Worm (Caenorhabditis elegans): ENCODE measurements around the gene mlcd-1.

Gene mlcd-1

DNA sequence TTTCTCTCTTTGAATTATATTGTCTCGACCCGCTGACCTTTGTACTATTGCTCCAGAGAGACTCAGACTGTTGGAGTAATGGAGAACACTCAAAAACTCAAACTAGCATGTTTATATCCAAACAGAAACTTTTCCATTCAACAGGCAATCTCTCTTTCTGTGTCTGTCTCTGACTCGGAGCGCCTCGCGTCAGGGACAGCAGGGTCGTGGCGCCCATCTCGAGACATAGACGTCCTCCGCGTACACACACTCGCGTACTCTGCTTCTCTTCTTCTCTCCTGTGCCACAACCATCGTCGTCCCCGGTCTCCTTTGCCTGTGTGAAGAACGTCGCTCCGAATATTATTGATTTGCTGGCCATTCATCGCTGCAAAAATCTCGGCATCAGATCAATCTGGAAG, 16.0 kb downstream of the mlcd-1 start (continued):
- TF ChIP-seq nhr-47 (tag; optimal IDR thresholded peaks at IDR 0.05) (peak; percentile 44), lin-13 (GFP tag; optimal IDR thresholded peaks at IDR 0.05) (peak; percentile 16), lin-15B (tag; optimal IDR thresholded peaks at IDR 0.05) (no peak), snpc-4 (tag; optimal IDR thresholded peaks at IDR 0.05) (peak; percentile 23), lin-14 (GFP tag; optimal IDR thresholded peaks at IDR 0.05) (peak; percentile 97), sox-4 (tag; optimal IDR thresholded peaks at IDR 0.05) (no peak), nhr-20 (tag; optimal IDR thresholded peaks at IDR 0.05) (peak; percentile 76), unc-130 (tag; optimal IDR thresholded peaks at IDR 0.05) (peak; percentile 0), rnt-1 (tag; optimal IDR thresholded peaks at IDR 0.05) (peak; percentile 57), nhr-77 (tag; optimal IDR thresholded peaks at IDR 0.05) (peak; percentile 83)

DNA sequence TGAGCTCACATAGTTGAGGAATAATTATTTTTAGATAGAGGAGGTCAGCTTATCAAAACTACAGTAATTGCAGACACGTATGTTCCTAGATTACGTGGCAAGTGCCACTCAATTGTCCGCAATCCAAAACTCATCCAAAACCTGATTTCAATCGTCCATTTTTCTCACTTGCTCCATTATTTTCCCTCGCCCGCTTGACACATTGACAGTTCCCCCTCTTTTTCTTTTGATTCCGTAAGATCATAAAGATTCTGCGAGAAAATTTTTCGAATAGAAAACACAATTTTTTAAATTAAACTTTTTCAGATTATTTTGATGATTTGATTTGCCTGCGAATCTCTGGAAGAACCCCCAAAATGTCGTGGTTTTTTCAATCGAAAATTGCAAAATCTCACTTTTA, 19.2 kb downstream of the mlcd-1 start, which contains the start of gene M88.4:
Gene M88.4 (plus strand): TSS at position 301 of the 400 bp plus-strand sequence.
- no peak for TF ChIP-seq hlh-17 (GFP tag; optimal IDR thresholded peaks at IDR 0.05; ENCODE audit: borderline replicate concordance)
- TF ChIP-seq vab-15 (tag; optimal IDR thresholded peaks at IDR 0.05) = no peak
- TF ChIP-seq ets-5 (GFP tag; IDR thresholded peaks at IDR 0.05) = no peak
- TF ChIP-seq mab-9 (GFP tag; IDR thresholded peaks at IDR 0.05) = no peak
- TF ChIP-seq mep-1 (tag; optimal IDR thresholded peaks at IDR 0.05) = no peak
- no peak for TF ChIP-seq tlp-1 (tag; optimal IDR thresholded peaks at IDR 0.05)
- TF ChIP-seq nhr-20 (tag; optimal IDR thresholded peaks at IDR 0.05) = no peak
- no peak for TF ChIP-seq ceh-63 (GFP tag; optimal IDR thresholded peaks at IDR 0.05)
- no peak for TF ChIP-seq lin-35 (GFP tag; optimal IDR thresholded peaks at IDR 0.05)
- TF ChIP-seq ztf-11 (tag; optimal IDR thresholded peaks at IDR 0.05) = no peak
- TF ChIP-seq xbp-1 (tag; optimal IDR thresholded peaks at IDR 0.05) = no peak
- no peak for TF ChIP-seq ceh-82 (tag; optimal IDR thresholded peaks at IDR 0.05)
- no peak for TF ChIP-seq fkh-8 (tag; optimal IDR thresholded peaks at IDR 0.05)

DNA sequence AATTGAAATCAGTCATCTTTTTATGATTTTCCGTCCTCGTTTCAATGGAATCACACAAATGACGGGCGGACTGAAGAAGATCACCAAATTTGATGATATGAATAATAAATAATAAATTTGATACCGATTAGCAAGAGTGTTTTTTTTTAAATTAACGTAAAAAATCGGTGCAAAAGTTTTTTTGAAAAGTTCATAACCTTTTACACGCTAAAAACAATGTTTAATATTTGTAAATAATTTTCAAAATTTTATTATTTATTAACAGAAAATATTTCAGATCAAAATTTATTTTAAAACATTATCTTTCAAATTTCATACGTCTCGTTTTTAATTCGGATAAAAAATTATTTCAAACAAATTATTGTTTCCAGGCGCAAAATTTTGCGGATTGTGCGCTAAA, 23.0 kb downstream of the mlcd-1 start, which contains the start of gene M88.3:
Gene M88.3 (minus strand): TSS at position 101 of the 400 bp plus-strand sequence.
- no peak for TF ChIP-seq rnt-1 (tag; optimal IDR thresholded peaks at IDR 0.05)
- no peak for TF ChIP-seq fos-1 (tag; optimal IDR thresholded peaks at IDR 0.05)
- TF ChIP-seq lin-39 (tag; optimal IDR thresholded peaks at IDR 0.05) = no peak
- no peak for TF ChIP-seq hpl-2 (GFP tag; optimal IDR thresholded peaks at IDR 0.05)
- TF ChIP-seq blmp-1 (tag; optimal IDR thresholded peaks at IDR 0.05) = no peak
- TF ChIP-seq irx-1 (tag; optimal IDR thresholded peaks at IDR 0.05) = no peak
- TF ChIP-seq nhr-76 (tag; optimal IDR thresholded peaks at IDR 0.05) = no peak
- TF ChIP-seq nhr-12 (tag; optimal IDR thresholded peaks at IDR 0.05) = no peak
- TF ChIP-seq F16B12.6 (tag; optimal IDR thresholded peaks at IDR 0.05) = no peak
- no peak for TF ChIP-seq pqm-1 (tag; optimal IDR thresholded peaks at IDR 0.05)
- no peak for TF ChIP-seq nhr-237 (tag; optimal IDR thresholded peaks at IDR 0.05)
- TF ChIP-seq fkh-4 (tag; optimal IDR thresholded peaks at IDR 0.05; ENCODE audit: borderline replicate concordance) = no peak
- no peak for TF ChIP-seq elt-3 (tag; optimal IDR thresholded peaks at IDR 0.05)
- no peak for TF ChIP-seq sup-37 (GFP tag; optimal IDR thresholded peaks at IDR 0.05)

DNA sequence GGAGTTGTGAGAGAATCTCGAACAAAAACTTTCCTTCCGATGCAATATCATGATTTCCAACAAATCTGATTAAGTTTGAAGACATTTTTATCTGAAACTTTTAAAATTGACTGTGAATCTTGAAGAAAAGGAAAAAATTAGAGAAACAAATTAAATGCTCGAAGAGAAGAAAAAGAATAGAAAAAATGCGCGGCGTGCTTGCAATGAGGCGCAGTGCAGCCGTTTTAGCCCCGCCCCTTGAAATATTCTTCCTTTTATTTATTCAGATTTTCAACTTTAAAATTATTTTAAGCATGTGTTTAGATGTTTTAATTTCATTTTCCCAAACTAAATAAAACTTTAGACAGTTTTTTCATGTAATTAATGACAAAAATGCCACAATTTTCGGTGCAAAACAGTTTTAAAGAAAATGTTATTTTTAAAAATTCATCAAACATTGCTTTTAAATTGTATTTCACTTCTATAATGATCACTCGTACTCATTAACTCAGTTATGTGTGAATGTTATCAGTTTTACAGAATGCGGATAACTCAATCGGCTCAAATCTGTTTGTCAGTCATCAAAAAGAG, 25.5 kb downstream of the mlcd-1 start, which contains the start of the genes mrps-34 and cisd-3.1:
Gene mrps-34 (minus strand): TSS at position 91 of the 570 bp plus-strand sequence.
Gene cisd-3.1 (plus strand): TSS at position 520 of the 570 bp plus-strand sequence.
- TF ChIP-seq snu-23 (GFP tag; optimal IDR thresholded peaks at IDR 0.05) (peak; percentile 19), nhr-84 (tag; optimal IDR thresholded peaks at IDR 0.05) (no peak), fkh-10 (GFP tag; optimal IDR thresholded peaks at IDR 0.05) (no peak), nhr-28 (tag; optimal IDR thresholded peaks at IDR 0.05) (no peak), egl-27 (tag; optimal IDR thresholded peaks at IDR 0.05) (no peak), hlh-4 (tag; optimal IDR thresholded peaks at IDR 0.05) (no peak), nhr-71 (tag; optimal IDR thresholded peaks at IDR 0.05) (no peak), unc-30 (tag; optimal IDR thresholded peaks at IDR 0.05) (no peak), rnt-1 (tag; optimal IDR thresholded peaks at IDR 0.05) (no peak), lin-14 (GFP tag; optimal IDR thresholded peaks at IDR 0.05) (no peak), mdl-1 (tag; optimal IDR thresholded peaks at IDR 0.05) (no peak), ztf-11 (tag; optimal IDR thresholded peaks at IDR 0.05) (no peak), F16B12.6 (tag; optimal IDR thresholded peaks at IDR 0.05) (peak; percentile 8), fos-1 (tag; optimal IDR thresholded peaks at IDR 0.05) (no peak), unc-62 (GFP tag; optimal IDR thresholded peaks at IDR 0.05) (no peak), dpl-1 (GFP tag; optimal IDR thresholded peaks at IDR 0.05) (peak in 2 of 3 experiments; percentile 7 to 31), nhr-11 (tag; optimal IDR thresholded peaks at IDR 0.05) (no peak), jun-1 (tag; optimal IDR thresholded peaks at IDR 0.05) (no peak), C16A3.4 (tag; optimal IDR thresholded peaks at IDR 0.05) (peak; percentile 21), mab-9 (GFP tag; IDR thresholded peaks at IDR 0.05) (no peak)

All from whole organism, L1 larva.